Fruit fly (Drosophila melanogaster) whole organism, adult: ENCODE results near the gene CG14506.

Experiments used
- CG12768 ChIP-seq: fragments of 200-800 bp; sonication (Bioruptor generic); optimal IDR thresholded peaks from 2 replicates; lab custom pipeline; 2017; ENCODE audit warnings: missing biosample characterization, missing genetic modification characterization, mild to moderate bottlenecking, moderate library complexity, missing genetic modification reagents
- CG33017 ChIP-seq: fragments of 200-800 bp; sonication (Bioruptor generic); optimal IDR thresholded peaks from 2 replicates; lab custom pipeline; 2018; ENCODE audit warnings: missing biosample characterization, mild to moderate bottlenecking, missing genetic modification characterization, moderate library complexity
- Clk ChIP-seq: fragments of 200-800 bp; sonication (Bioruptor generic); optimal IDR thresholded peaks from 2 replicates; lab custom pipeline; 2017; ENCODE audit warnings: missing biosample characterization, missing genetic modification characterization
- Mnt ChIP-seq: fragments of 200-800 bp; sonication (Bioruptor generic); optimal IDR thresholded peaks from 2 replicates; lab custom pipeline; 2016; ENCODE audit warnings: missing biosample characterization, mild to moderate bottlenecking, missing genetic modification characterization
- kay ChIP-seq: fragments of 200-800 bp; sonication (Bioruptor generic); peaks from one replicate; lab custom pipeline; 2016; ENCODE audit warnings: missing biosample characterization, missing genetic modification characterization, borderline replicate concordance

- TF ChIP-seq CG33017 = no peak
- TF ChIP-seq CG12768 (GFP tag; lab: Kevin White, UChicago) = no peak
- no peak for TF ChIP-seq kay (GFP tag; lab: Kevin White, UChicago)
- TF ChIP-seq Mnt = no peak
- TF ChIP-seq Clk = no peak
Observed at dm6 chr3R:29277009-29277408, 20.0 kb downstream of the CG14506 start.
